Worm (Caenorhabditis elegans) whole organism, L1 larva: ENCODE results near the gene F32F2.4.

ENCODE experiments used
- C04F5.9 ChIP-seq: sonication (generic microtip); optimal IDR thresholded peaks from 2 replicates; lab custom pipeline; 2016; ENCODE audit warnings: missing genetic modification characterization, missing compliant biosample characterization
- C16A3.4 ChIP-seq: fragments of 150-350 bp; optimal IDR thresholded peaks from 2 replicates; lab custom pipeline; 2014; ENCODE audit warnings: missing biosample characterization, missing genetic modification characterization
- C34B4.2 ChIP-seq: sonication (generic microtip); optimal IDR thresholded peaks from 2 replicates; lab custom pipeline; 2017; ENCODE audit warnings: mild to moderate bottlenecking, missing genetic modification characterization, missing compliant biosample characterization
- F16B12.6 ChIP-seq: fragments of 150-350 bp; optimal IDR thresholded peaks from 2 replicates; lab custom pipeline; 2014; ENCODE audit warnings: missing biosample characterization, missing genetic modification characterization
- alr-1 ChIP-seq: fragments of 200-800 bp; sonication (Bioruptor generic); optimal IDR thresholded peaks from 2 replicates; lab custom pipeline; 2018; ENCODE audit warnings: borderline replicate concordance, mild to moderate bottlenecking, missing genetic modification characterization, missing compliant biosample characterization
- aly-2 ChIP-seq: fragments of 150-350 bp; optimal IDR thresholded peaks from 2 replicates; lab custom pipeline; 2014; ENCODE audit warnings: missing biosample characterization, missing genetic modification characterization
- ama-1 ChIP-seq: fragments of 150-350 bp; optimal IDR thresholded peaks from 2 replicates; lab custom pipeline; 2014
- blmp-1 ChIP-seq: fragments of 150-350 bp; optimal IDR thresholded peaks from 2 replicates; lab custom pipeline; 2014; ENCODE audit warnings: missing biosample characterization, missing genetic modification characterization
- ceh-8 ChIP-seq: fragments of 200-800 bp; sonication (Bioruptor generic); optimal IDR thresholded peaks from 2 replicates; lab custom pipeline; 2018; ENCODE audit warnings: mild to moderate bottlenecking, missing genetic modification characterization, moderate library complexity, missing compliant biosample characterization
- ceh-82 ChIP-seq, 3 experiments: fragments of 150-350 bp in 1 of 3; sonication (generic microtip) in 2 of 3; optimal IDR thresholded peaks; 2 replicates each; lab custom pipeline; 2014 to 2017; ENCODE audit warnings: missing biosample characterization in 3 of 3, missing genetic modification characterization in 3 of 3
- ceh-88 ChIP-seq: fragments of 200-800 bp; sonication (Bioruptor generic); IDR thresholded peaks from 2 replicates; pipeline ENCODE4 v1.3.6; 2022; ENCODE audit warnings: missing genetic modification characterization, missing compliant biosample characterization
- efl-1 ChIP-seq, 4 experiments: fragments of 150-350 bp; optimal IDR thresholded peaks in 3 of 4; peaks in 1 of 4; 1 replicate in 1 of 4; 2 replicates in 3 of 4; lab custom pipeline; 2014; ENCODE audit warnings: missing biosample characterization in 2 of 4, missing genetic modification characterization in 2 of 4, missing genetic modification reagents in 2 of 4
- egl-27 ChIP-seq, 2 experiments: fragments of 150-350 bp in 1 of 2; sonication (generic microtip); optimal IDR thresholded peaks; 3 replicates each; lab custom pipeline; 2017 to 2018; ENCODE audit warnings: missing biosample characterization in 2 of 2, missing genetic modification characterization in 2 of 2, missing genetic modification reagents in 2 of 2
- elt-2 ChIP-seq: sonication (generic microtip); optimal IDR thresholded peaks from 2 replicates; lab custom pipeline; 2016; ENCODE audit warnings: missing genetic modification characterization, mild to moderate bottlenecking, inconsistent platforms, missing compliant biosample characterization, missing genetic modification reagents
- ets-5 ChIP-seq: fragments of 200-800 bp; sonication (Bioruptor generic); IDR thresholded peaks from 2 replicates; pipeline ENCODE4 v1.3.6; 2022; ENCODE audit warnings: missing genetic modification characterization, missing compliant biosample characterization
- fkh-8 ChIP-seq: sonication (generic microtip); optimal IDR thresholded peaks from 2 replicates; lab custom pipeline; 2016; ENCODE audit warnings: mild to moderate bottlenecking, missing genetic modification characterization, missing compliant biosample characterization
- hpl-2 ChIP-seq: fragments of 150-350 bp; optimal IDR thresholded peaks from 2 replicates; lab custom pipeline; 2014; ENCODE audit warnings: missing biosample characterization, missing genetic modification reagents, missing genetic modification characterization
- irx-1 ChIP-seq: sonication (generic microtip); optimal IDR thresholded peaks from 2 replicates; lab custom pipeline; 2016; ENCODE audit warnings: missing genetic modification characterization, missing compliant biosample characterization
- isw-1 ChIP-seq: fragments of 200-800 bp; sonication (Bioruptor generic); IDR thresholded peaks from 2 replicates; pipeline ENCODE4 v1.3.6; 2022; ENCODE audit warnings: missing genetic modification characterization, missing compliant biosample characterization
- lin-15B ChIP-seq: fragments of 150-350 bp; sonication (generic microtip); optimal IDR thresholded peaks from 3 replicates; lab custom pipeline; 2014; ENCODE audit warnings: missing biosample characterization, missing genetic modification characterization
- lin-39 ChIP-seq: fragments of 150-350 bp; optimal IDR thresholded peaks from 2 replicates; lab custom pipeline; 2014; ENCODE audit warnings: missing biosample characterization, missing genetic modification reagents, missing genetic modification characterization
- lir-3 ChIP-seq: sonication (generic microtip); optimal IDR thresholded peaks from 2 replicates; lab custom pipeline; 2016; ENCODE audit warnings: mild to moderate bottlenecking, missing genetic modification characterization, moderate library complexity, missing compliant biosample characterization; ENCODE audit not compliant: poor library complexity
- lsy-2 ChIP-seq, 2 experiments: fragments of 150-350 bp; optimal IDR thresholded peaks; 2 replicates each; lab custom pipeline; 2014; ENCODE audit warnings: missing biosample characterization in 2 of 2, missing genetic modification characterization in 2 of 2
- mab-9 ChIP-seq: fragments of 200-800 bp; sonication (Bioruptor generic); IDR thresholded peaks from 2 replicates; pipeline ENCODE4 v1.3.6; 2022; ENCODE audit warnings: missing genetic modification reagents, missing genetic modification characterization, missing compliant biosample characterization
- mep-1 ChIP-seq: fragments of 150-350 bp; optimal IDR thresholded peaks from 2 replicates; lab custom pipeline; 2014; ENCODE audit warnings: missing biosample characterization, missing genetic modification characterization
- nhr-11 ChIP-seq: fragments of 150-350 bp; optimal IDR thresholded peaks from 2 replicates; lab custom pipeline; 2014; ENCODE audit warnings: missing biosample characterization, missing genetic modification characterization
- nhr-19 ChIP-seq: fragments of 200-800 bp; sonication (Bioruptor generic); conservative IDR thresholded peaks from 2 replicates; pipeline ENCODE4 v1.3.6; 2022; ENCODE audit warnings: missing genetic modification characterization, missing compliant biosample characterization
- nhr-20 ChIP-seq: sonication (generic microtip); optimal IDR thresholded peaks from 2 replicates; lab custom pipeline; 2016; ENCODE audit warnings: mild to moderate bottlenecking, missing genetic modification characterization, missing compliant biosample characterization
- nhr-237 ChIP-seq: fragments of 150-350 bp; optimal IDR thresholded peaks from 2 replicates; lab custom pipeline; 2014; ENCODE audit warnings: missing biosample characterization, missing genetic modification characterization
- nhr-28 ChIP-seq: fragments of 150-350 bp; optimal IDR thresholded peaks from 2 replicates; lab custom pipeline; 2014; ENCODE audit warnings: missing biosample characterization, missing genetic modification characterization
- nhr-71 ChIP-seq: sonication (generic microtip); optimal IDR thresholded peaks from 2 replicates; lab custom pipeline; 2016; ENCODE audit warnings: mild to moderate bottlenecking, missing genetic modification characterization, moderate library complexity, missing compliant biosample characterization
- nhr-77 ChIP-seq: fragments of 150-350 bp; optimal IDR thresholded peaks from 2 replicates; lab custom pipeline; 2014; ENCODE audit warnings: missing biosample characterization, missing genetic modification characterization
- nhr-85 ChIP-seq: sonication (generic microtip); peaks from one replicate; lab custom pipeline; 2016; ENCODE audit warnings: missing genetic modification characterization, inconsistent platforms, missing compliant biosample characterization
- nhr-90 ChIP-seq: sonication (generic microtip); optimal IDR thresholded peaks from 2 replicates; lab custom pipeline; 2016; ENCODE audit warnings: mild to moderate bottlenecking, missing genetic modification characterization, missing compliant biosample characterization; ENCODE audit not compliant: poor library complexity
- pax-3 ChIP-seq: fragments of 200-800 bp; sonication (Bioruptor generic); optimal IDR thresholded peaks from 2 replicates; lab custom pipeline; 2018; ENCODE audit warnings: mild to moderate bottlenecking, missing genetic modification characterization, moderate library complexity, missing compliant biosample characterization
- pqm-1 ChIP-seq: sonication (generic microtip); optimal IDR thresholded peaks from 3 replicates; lab custom pipeline; 2017; ENCODE audit warnings: missing biosample characterization, missing genetic modification characterization
- rnt-1 ChIP-seq: sonication (generic microtip); optimal IDR thresholded peaks from 2 replicates; lab custom pipeline; 2016; ENCODE audit warnings: mild to moderate bottlenecking, missing genetic modification characterization, moderate library complexity, missing compliant biosample characterization
- snpc-4 ChIP-seq: fragments of 150-350 bp; optimal IDR thresholded peaks from 2 replicates; lab custom pipeline; 2014; ENCODE audit warnings: missing biosample characterization, missing genetic modification characterization
- snu-23 ChIP-seq: sonication (generic microtip); optimal IDR thresholded peaks from 2 replicates; lab custom pipeline; 2016; ENCODE audit warnings: missing genetic modification characterization, missing compliant biosample characterization
- tbx-2 ChIP-seq: sonication (generic microtip); optimal IDR thresholded peaks from 2 replicates; lab custom pipeline; 2016; ENCODE audit warnings: missing genetic modification characterization, missing compliant biosample characterization
- tlp-1 ChIP-seq: fragments of 150-350 bp; optimal IDR thresholded peaks from 2 replicates; lab custom pipeline; 2014; ENCODE audit warnings: missing biosample characterization, missing genetic modification characterization
- unc-130 ChIP-seq: fragments of 150-350 bp; optimal IDR thresholded peaks from 2 replicates; lab custom pipeline; 2017; ENCODE audit warnings: missing biosample characterization, missing genetic modification characterization, inconsistent platforms
- unc-30 ChIP-seq: sonication (generic microtip); optimal IDR thresholded peaks from 2 replicates; lab custom pipeline; 2017; ENCODE audit warnings: missing biosample characterization, missing genetic modification characterization
- vab-15 ChIP-seq: sonication (generic microtip); optimal IDR thresholded peaks from 2 replicates; lab custom pipeline; 2017; ENCODE audit warnings: missing genotype, mild to moderate bottlenecking, missing genetic modification characterization, missing compliant biosample characterization
- zip-4 ChIP-seq: fragments of 200-800 bp; sonication (Bioruptor generic); optimal IDR thresholded peaks from 2 replicates; lab custom pipeline; 2018; ENCODE audit warnings: mild to moderate bottlenecking, missing genetic modification characterization, moderate library complexity, missing compliant biosample characterization
- ztf-4 ChIP-seq: fragments of 150-350 bp; optimal IDR thresholded peaks from 2 replicates; lab custom pipeline; 2014; ENCODE audit warnings: missing biosample characterization, missing genetic modification characterization

The F32F2.4 gene

DNA sequence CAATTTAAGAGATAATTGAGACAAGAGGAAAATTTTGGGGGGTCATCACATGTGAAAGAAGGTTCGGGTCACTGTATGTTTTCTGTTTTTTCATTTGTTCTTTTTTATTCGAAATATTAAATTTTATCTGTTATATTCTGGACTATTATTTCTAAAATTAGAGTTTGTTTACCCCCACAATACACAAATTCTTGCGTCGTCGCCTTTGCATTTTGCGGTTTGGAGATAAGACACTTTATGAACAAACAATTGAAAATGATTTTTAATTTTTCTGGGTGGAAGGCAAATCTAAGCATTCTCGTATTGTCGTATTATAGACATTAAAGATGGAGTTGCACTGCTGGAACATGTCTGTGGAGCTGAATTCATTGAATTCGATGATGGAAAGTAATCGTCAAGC is 2.8 kb upstream of the F32F2.4 start:
- no peak for TF ChIP-seq lin-39 (tag; lab: Kevin White, UChicago)
- peak; percentile 54 for TF ChIP-seq elt-2 (tag; lab: Kevin White, UChicago)
- TF ChIP-seq, all 84 proteins: peak for 1

DNA sequence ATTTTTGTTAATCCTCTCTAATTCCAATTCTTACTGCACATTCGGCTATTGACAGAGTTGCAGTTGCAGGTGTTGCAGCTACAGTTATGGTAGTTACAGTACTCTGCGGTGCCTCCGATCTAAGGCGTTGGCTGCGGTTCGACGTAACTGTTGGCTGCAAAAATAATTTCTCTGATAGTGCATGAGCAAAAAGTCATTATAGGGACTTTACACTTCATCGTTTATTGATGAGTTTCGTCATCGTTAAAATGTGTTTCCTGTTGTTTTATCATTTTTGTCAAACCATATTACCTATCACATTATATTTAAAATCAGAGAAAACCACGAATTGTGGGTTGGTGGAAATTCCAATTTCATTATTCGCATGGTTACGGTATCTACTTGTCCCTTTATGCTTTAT is 1.4 kb upstream of the F32F2.4 start:
- TF ChIP-seq pax-3 (tag; lab: Kevin White, UChicago) = peak; percentile 38
- no peak for TF ChIP-seq C34B4.2
- no peak for TF ChIP-seq nhr-85 (tag; lab: Kevin White, UChicago)
- TF ChIP-seq lin-39 (tag; lab: Kevin White, UChicago) = no peak
- TF ChIP-seq C16A3.4 (tag; lab: Kevin White, UChicago) = no peak
- TF ChIP-seq vab-15 (tag; lab: Kevin White, UChicago) = no peak
- no peak for TF ChIP-seq efl-1 (optimal IDR thresholded peaks at IDR 0.05; lab: Kevin White, UChicago)
- TF ChIP-seq efl-1 (GFP tag; optimal IDR thresholded peaks at IDR 0.05 in 1 of 2; lab: Kevin White, UChicago) = no peak
- TF ChIP-seq nhr-237 (tag; lab: Kevin White, UChicago) = no peak
- TF ChIP-seq elt-2 (tag; lab: Kevin White, UChicago) = peak; percentile 52
- TF ChIP-seq snu-23 = no peak
- no peak for TF ChIP-seq unc-130 (tag; lab: Kevin White, UChicago)

DNA sequence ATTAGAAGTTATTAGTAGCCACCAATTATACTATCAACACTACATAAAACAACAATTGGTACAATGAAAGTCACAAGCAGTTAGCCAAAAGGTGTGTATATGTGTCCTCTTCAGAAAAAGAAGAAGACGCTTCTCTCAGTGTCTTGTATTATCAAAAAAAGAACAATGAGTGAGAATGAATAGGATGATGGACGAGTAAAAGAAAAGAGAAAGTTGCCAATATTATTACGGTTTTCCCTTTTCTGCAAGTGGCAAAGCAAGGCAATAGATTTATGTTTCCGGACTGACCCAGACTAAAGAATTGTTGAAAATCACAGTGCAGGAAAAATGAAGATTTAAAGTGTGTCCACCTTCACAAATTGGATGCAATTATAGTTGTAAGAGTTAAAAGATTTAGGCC is 4.3 kb downstream of the F32F2.4 start:
- no peak for TF ChIP-seq fkh-8
- TF ChIP-seq nhr-77 (tag; lab: Kevin White, UChicago) = no peak
- no peak for TF ChIP-seq nhr-19 (GFP tag; lab: Robert Waterston, UW)
- no peak for TF ChIP-seq efl-1 (optimal IDR thresholded peaks at IDR 0.05; lab: Kevin White, UChicago)
- TF ChIP-seq efl-1 (GFP tag; optimal IDR thresholded peaks at IDR 0.05 in 1 of 2; lab: Kevin White, UChicago) = peak in 1 of 2 experiments; percentile 59
- TF ChIP-seq alr-1 (tag; lab: Kevin White, UChicago) = no peak
- TF ChIP-seq blmp-1 (tag; lab: Kevin White, UChicago) = peak; percentile 85
- TF ChIP-seq lir-3 (tag; lab: Kevin White, UChicago) = no peak
- TF ChIP-seq egl-27 (tag; optimal IDR thresholded peaks at IDR 0.05; lab: Kevin White, UChicago) = no peak
- no peak for TF ChIP-seq tbx-2 (tag; lab: Kevin White, UChicago)

DNA sequence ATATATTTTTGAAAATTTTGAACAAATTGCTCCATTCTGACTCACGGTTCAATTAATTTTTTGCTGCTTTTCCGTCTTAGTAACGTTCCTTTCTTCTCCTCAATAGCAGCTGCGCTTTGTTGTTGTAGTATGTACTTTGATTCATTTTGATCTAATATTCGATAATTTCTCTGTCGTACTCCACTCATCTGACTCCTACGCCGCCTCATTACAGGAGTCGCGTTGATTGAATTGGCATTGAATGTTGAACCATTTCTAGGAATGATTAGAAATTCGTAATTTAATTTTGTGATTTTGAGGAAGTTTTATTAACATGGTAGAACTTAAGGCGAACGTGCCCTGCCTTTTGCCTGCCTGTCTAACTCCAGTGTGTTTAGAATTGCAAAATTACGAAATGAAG is 6.9 kb downstream of the F32F2.4 start:
- TF ChIP-seq nhr-71 (peak; percentile 37), ama-1 (lab: Kevin White, UChicago) (no peak)
- TF ChIP-seq, all 84 proteins: peak for 1

DNA sequence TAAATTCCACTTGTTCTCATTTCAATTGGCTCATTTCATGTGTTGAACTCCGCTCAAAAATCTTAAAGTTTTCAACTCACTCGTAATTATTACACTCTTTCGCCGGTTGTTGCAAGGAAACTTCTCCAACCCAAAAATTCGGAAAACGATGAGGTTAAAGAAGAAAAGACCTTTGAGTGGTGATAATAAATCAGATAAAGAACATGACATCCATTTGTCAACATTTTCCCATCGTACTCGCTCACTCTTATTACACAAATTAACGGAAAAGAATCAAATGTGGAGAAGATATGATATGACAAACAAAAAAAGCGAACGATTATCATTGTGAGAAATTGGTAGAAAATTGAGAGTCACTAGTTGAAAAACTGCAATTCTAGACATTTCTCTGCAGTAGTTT is 9.2 kb downstream of the F32F2.4 start:
- no peak for TF ChIP-seq C04F5.9 (tag; lab: Kevin White, UChicago)
- no peak for TF ChIP-seq irx-1
- no peak for TF ChIP-seq hpl-2 (GFP tag; lab: Kevin White, UChicago)
- no peak for TF ChIP-seq ceh-82 (tag; optimal IDR thresholded peaks at IDR 0.05; lab: Kevin White, UChicago)
- TF ChIP-seq mep-1 (tag; lab: Kevin White, UChicago) = no peak
- TF ChIP-seq nhr-11 = no peak
- TF ChIP-seq rnt-1 (tag; lab: Kevin White, UChicago) = peak; percentile 62
- no peak for TF ChIP-seq ztf-4
- peak; percentile 30 for TF ChIP-seq nhr-71
- no peak for TF ChIP-seq mab-9 (GFP tag; lab: Robert Waterston, UW)
- no peak for TF ChIP-seq ceh-88 (GFP tag; lab: Robert Waterston, UW)
- no peak for TF ChIP-seq aly-2
- no peak for TF ChIP-seq nhr-20 (tag; lab: Kevin White, UChicago)
- peak in 1 of 2 experiments; percentile 23 for TF ChIP-seq lsy-2 (tag; optimal IDR thresholded peaks at IDR 0.05; lab: Kevin White, UChicago)
- peak; percentile 26 for TF ChIP-seq blmp-1 (tag; lab: Kevin White, UChicago)
- no peak for TF ChIP-seq nhr-90 (tag; lab: Kevin White, UChicago)
- TF ChIP-seq ets-5 (GFP tag; lab: Robert Waterston, UW) = no peak
- no peak for TF ChIP-seq tlp-1
- TF ChIP-seq ceh-8 (GFP tag; lab: Kevin White, UChicago) = no peak
- no peak for TF ChIP-seq C34B4.2
- no peak for TF ChIP-seq snpc-4
- no peak for TF ChIP-seq F16B12.6 (tag; lab: Kevin White, UChicago)
- TF ChIP-seq unc-30 (tag; lab: Kevin White, UChicago) = no peak
- TF ChIP-seq pqm-1 (tag; lab: Kevin White, UChicago) = no peak
- no peak for TF ChIP-seq zip-4
- TF ChIP-seq nhr-28 = no peak
- TF ChIP-seq lin-15B (tag; lab: Kevin White, UChicago) = no peak
- TF ChIP-seq isw-1 (GFP tag; lab: Robert Waterston, UW) = no peak
